Worm (Caenorhabditis elegans) whole organism, dauer: ENCODE data around the gene Y60A3A.23.

Experiments
- unc-62 ChIP-seq: sonication (generic microtip); optimal IDR thresholded peaks from 2 replicates; lab custom pipeline; 2017; ENCODE audit warnings: missing biosample characterization, missing genetic modification reagents, missing genetic modification characterization

The Y60A3A.23 gene

ce11 chrV:20000639-20001038 is 6.9 kb upstream of the Y60A3A.23 start:
- no peak for TF ChIP-seq unc-62 (GFP tag; lab: Kevin White, UChicago)

ce11 chrV:20002194-20002593 is 5.4 kb upstream of the Y60A3A.23 start:
- no peak for TF ChIP-seq unc-62 (GFP tag; lab: Kevin White, UChicago)

ce11 chrV:20004385-20004784 is 3.2 kb upstream of the Y60A3A.23 start, which contains the start of gene unc-51:
Gene unc-51, minus strand, starts transcription at chrV:20004485.
- TF ChIP-seq unc-62 (GFP tag; lab: Kevin White, UChicago) = no peak

- TF ChIP-seq unc-62 (GFP tag; lab: Kevin White, UChicago) = no peak
Measured at ce11 chrV:20005724-20006132, 1.8 kb upstream of the Y60A3A.23 start.

- TF ChIP-seq unc-62 (GFP tag; lab: Kevin White, UChicago) = no peak
Measured at ce11 chrV:20011199-20011598, 3.6 kb downstream of the Y60A3A.23 start.

ce11 chrV:20011654-20012053 is 4.1 kb downstream of the Y60A3A.23 start, which contains the start of gene Y60A3A.21:
Gene Y60A3A.21, plus strand, starts transcription at chrV:20011954.
- TF ChIP-seq unc-62 (GFP tag; lab: Kevin White, UChicago) = no peak

ce11 chrV:20021347-20021746 is 13.8 kb downstream of the Y60A3A.23 start:
- no peak for TF ChIP-seq unc-62 (GFP tag; lab: Kevin White, UChicago)

ce11 chrV:20022996-20023456 is 15.5 kb downstream of the Y60A3A.23 start, which contains the start of gene lgc-55:
Gene lgc-55, plus strand, starts transcription at chrV:20023046.
- TF ChIP-seq unc-62 (GFP tag; lab: Kevin White, UChicago) = no peak

- TF ChIP-seq unc-62 (GFP tag; lab: Kevin White, UChicago) = no peak
Measured at ce11 chrV:20034912-20035311, 27.3 kb downstream of the Y60A3A.23 start.

ce11 chrV:20037287-20037686 is 29.7 kb downstream of the Y60A3A.23 start, which contains the start of gene Y113G7A.16:
Gene Y113G7A.16, plus strand, starts transcription at chrV:20037587.
- no peak for TF ChIP-seq unc-62 (GFP tag; lab: Kevin White, UChicago)

ce11 chrV:20047310-20047709 is 39.7 kb downstream of the Y60A3A.23 start, which contains the start of gene spe-19:
Gene spe-19, minus strand, starts transcription at chrV:20047410.
- TF ChIP-seq unc-62 (GFP tag; lab: Kevin White, UChicago) = no peak

- no peak for TF ChIP-seq unc-62 (GFP tag; lab: Kevin White, UChicago)
Measured at ce11 chrV:20049065-20049464, 41.5 kb downstream of the Y60A3A.23 start, which contains the start of gene srh-233. Gene srh-233, plus strand, starts transcription at chrV:20049365.
